Fruit fly (Drosophila melanogaster): ENCODE measurements around the gene wac.
A peak's percentile ranks its signal among the peaks of the same experiment; 100 is the strongest.

The wac gene

dm6 chr3L:262724-263177 is 4.8 kb downstream of the wac start (continued):
- no peak for TF ChIP-seq tgo (GFP tag; IDR thresholded peaks at IDR 0.05)
- no peak for TF ChIP-seq Blimp-1 (GFP tag; optimal IDR thresholded peaks at IDR 0.05)
- TF ChIP-seq stc (GFP tag; IDR thresholded peaks at IDR 0.05): no peak
- no peak for TF ChIP-seq danr (GFP tag; IDR thresholded peaks at IDR 0.05)
- no peak for TF ChIP-seq CG10147 (GFP tag; optimal IDR thresholded peaks at IDR 0.05)
- no peak for TF ChIP-seq CG2202 (tag; optimal IDR thresholded peaks at IDR 0.05)
- no peak for TF ChIP-seq CG2678 (tag; optimal IDR thresholded peaks at IDR 0.05)
- TF ChIP-seq CG7786 (GFP tag; optimal IDR thresholded peaks at IDR 0.05): no peak
- peak; percentile 7 for TF ChIP-seq CG17829 (tag; optimal IDR thresholded peaks at IDR 0.05)
- peak; percentile 18 for TF ChIP-seq Sin3A (optimal IDR thresholded peaks at IDR 0.05)
- TF ChIP-seq org-1 (GFP tag; optimal IDR thresholded peaks at IDR 0.05): no peak
- no peak for TF ChIP-seq corto (GFP tag; optimal IDR thresholded peaks at IDR 0.05)
- no peak for TF ChIP-seq CG17612 (GFP tag; IDR thresholded peaks at IDR 0.05)
- no peak for TF ChIP-seq hth (optimal IDR thresholded peaks at IDR 0.05)
- no peak for TF ChIP-seq slp2 (GFP tag; optimal IDR thresholded peaks at IDR 0.05)
- TF ChIP-seq PHDP (tag; optimal IDR thresholded peaks at IDR 0.05): no peak
- TF ChIP-seq Sox100B (GFP tag; optimal IDR thresholded peaks at IDR 0.05): no peak
- TF ChIP-seq CG2889 (GFP tag; IDR thresholded peaks at IDR 0.05): no peak
- TF ChIP-seq kay (GFP tag; optimal IDR thresholded peaks at IDR 0.05): no peak
- no peak for TF ChIP-seq CG14965 (GFP tag; optimal IDR thresholded peaks at IDR 0.05; ENCODE audit: borderline replicate concordance)
- no peak for TF ChIP-seq bsh (GFP tag; optimal IDR thresholded peaks at IDR 0.05)
- no peak for TF ChIP-seq Hmx (GFP tag; optimal IDR thresholded peaks at IDR 0.05)
- no peak for TF ChIP-seq CG3281 (GFP tag; optimal IDR thresholded peaks at IDR 0.05)
- no peak for TF ChIP-seq CG18476 (GFP tag; optimal IDR thresholded peaks at IDR 0.05)
- no peak for TF ChIP-seq CG17328 (GFP tag; IDR thresholded peaks at IDR 0.05)
- TF ChIP-seq sima (GFP tag; optimal IDR thresholded peaks at IDR 0.05): no peak
- TF ChIP-seq Dref (GFP tag; IDR thresholded peaks at IDR 0.05): peak; percentile 87
- TF ChIP-seq CG42726 (GFP tag; IDR thresholded peaks at IDR 0.05; ENCODE audit: partially characterized antibody): peak; percentile 78; the same call in 1 of the 2 replicates
- TF ChIP-seq CG8944 (GFP tag; optimal IDR thresholded peaks at IDR 0.05): no peak
- TF ChIP-seq schlank (tag; optimal IDR thresholded peaks at IDR 0.05): no peak
- TF ChIP-seq Ssrp (tag; optimal IDR thresholded peaks at IDR 0.05): no peak
- TF ChIP-seq vnd (GFP tag; IDR thresholded peaks at IDR 0.05; ENCODE audit: partially characterized antibody): peak; percentile 81
- TF ChIP-seq CG32767 (GFP tag; IDR thresholded peaks at IDR 0.05): no peak
- TF ChIP-seq gro (GFP tag; optimal IDR thresholded peaks at IDR 0.05): no peak
- no peak for TF ChIP-seq ssp (GFP tag; IDR thresholded peaks at IDR 0.05)
- TF ChIP-seq wdn (GFP tag; IDR thresholded peaks at IDR 0.05): no peak
- TF ChIP-seq so (GFP tag; IDR thresholded peaks at IDR 0.05): no peak
- TF ChIP-seq yki (optimal IDR thresholded peaks at IDR 0.05): no peak
- TF ChIP-seq zfh1 (GFP tag; IDR thresholded peaks at IDR 0.05): no peak
- TF ChIP-seq CG10959 (GFP tag; IDR thresholded peaks at IDR 0.05): no peak
- no peak for TF ChIP-seq CG30020 (tag; optimal IDR thresholded peaks at IDR 0.05)
- no peak for TF ChIP-seq cato (GFP tag; optimal IDR thresholded peaks at IDR 0.05; ENCODE audit: borderline replicate concordance)
- no peak for TF ChIP-seq Jarid2 (GFP tag; optimal IDR thresholded peaks at IDR 0.05)
- peak; percentile 28 for TF ChIP-seq CG14710 (tag; optimal IDR thresholded peaks at IDR 0.05)
- TF ChIP-seq CG12391 (tag; optimal IDR thresholded peaks at IDR 0.05): peak; percentile 1
- no peak for TF ChIP-seq ttk (GFP tag; IDR thresholded peaks at IDR 0.05)
- TF ChIP-seq CG8089 (GFP tag; optimal IDR thresholded peaks at IDR 0.05): no peak
- TF ChIP-seq Xrp1 (GFP tag; IDR thresholded peaks at IDR 0.05): no peak
- TF ChIP-seq gsb-n (tag; optimal IDR thresholded peaks at IDR 0.05): no peak
- peak; percentile 43 for TF ChIP-seq CG34376 (GFP tag; optimal IDR thresholded peaks at IDR 0.05)
- peak; percentile 78 for TF ChIP-seq CG16813 (GFP tag; IDR thresholded peaks at IDR 0.05; ENCODE audit: partially characterized antibody)
- no peak for TF ChIP-seq wor (GFP tag; IDR thresholded peaks at IDR 0.05)
- TF ChIP-seq Dp (GFP tag; optimal IDR thresholded peaks at IDR 0.05): no peak

Data from whole organism, embryonic.